Worm (Caenorhabditis elegans): Measurements from ENCODE around the gene rad-51.
A peak's percentile ranks its signal among the peaks of the same experiment; 100 is the strongest.

rad-51 gene

ce11 chrIV:10261061-10261460 lies 23.0 kb downstream of the rad-51 start:
- TF ChIP-seq ceh-9 (tag; optimal IDR thresholded peaks at IDR 0.05), result no peak
- no peak for TF ChIP-seq nhr-11 (tag; optimal IDR thresholded peaks at IDR 0.05)
- no peak for TF ChIP-seq nhr-76 (tag; optimal IDR thresholded peaks at IDR 0.05)
- TF ChIP-seq elt-1 (tag; optimal IDR thresholded peaks at IDR 0.05), result peak; percentile 92
- no peak for TF ChIP-seq pha-4 (tag; optimal IDR thresholded peaks at IDR 0.05)
- no peak for TF ChIP-seq pqm-1 (tag; optimal IDR thresholded peaks at IDR 0.05)
- no peak for TF ChIP-seq zag-1 (tag; optimal IDR thresholded peaks at IDR 0.05)
- no peak for TF ChIP-seq nhr-25 (tag; optimal IDR thresholded peaks at IDR 0.05)
- no peak for TF ChIP-seq nhr-237 (tag; optimal IDR thresholded peaks at IDR 0.05)
- TF ChIP-seq nhr-23 (tag; optimal IDR thresholded peaks at IDR 0.05), result peak; percentile 88
- no peak for TF ChIP-seq egl-5 (tag; optimal IDR thresholded peaks at IDR 0.05)
- TF ChIP-seq aly-2 (tag; optimal IDR thresholded peaks at IDR 0.05), result no peak
- TF ChIP-seq mml-1 (tag; optimal IDR thresholded peaks at IDR 0.05), result no peak
- TF ChIP-seq ceh-82 (tag; optimal IDR thresholded peaks at IDR 0.05), result no peak
- no peak for TF ChIP-seq elt-2 (tag; optimal IDR thresholded peaks at IDR 0.05)
- no peak for TF ChIP-seq nhr-67 (tag; optimal IDR thresholded peaks at IDR 0.05)
- no peak for TF ChIP-seq lsy-12 (tag; optimal IDR thresholded peaks at IDR 0.05)
- TF ChIP-seq nhr-43 (tag; optimal IDR thresholded peaks at IDR 0.05; ENCODE audit: poor library complexity, severe bottlenecking), result peak; percentile 17
- TF ChIP-seq unc-39 (tag; optimal IDR thresholded peaks at IDR 0.05), result no peak
- TF ChIP-seq ceh-16 (tag; optimal IDR thresholded peaks at IDR 0.05), result no peak
- TF ChIP-seq lin-15B (tag; optimal IDR thresholded peaks at IDR 0.05), result no peak
- TF ChIP-seq ztf-4 (tag; optimal IDR thresholded peaks at IDR 0.05), result no peak
- no peak for TF ChIP-seq R02D3.7 (tag; optimal IDR thresholded peaks at IDR 0.05)
- TF ChIP-seq eor-1 (tag; optimal IDR thresholded peaks at IDR 0.05), result no peak
- no peak for TF ChIP-seq mdl-1 (tag; optimal IDR thresholded peaks at IDR 0.05)
- TF ChIP-seq skn-1 (tag; optimal IDR thresholded peaks at IDR 0.05), result no peak
- no peak for TF ChIP-seq daf-12 (tag; optimal IDR thresholded peaks at IDR 0.05)
- TF ChIP-seq elt-3 (tag; optimal IDR thresholded peaks at IDR 0.05), result peak in 2 of 3 experiments; percentile 79 to 95

- no peak for TF ChIP-seq nhr-28 (tag; optimal IDR thresholded peaks at IDR 0.05)
- TF ChIP-seq daf-12 (tag; optimal IDR thresholded peaks at IDR 0.05), result no peak
- TF ChIP-seq egl-27 (tag; optimal IDR thresholded peaks at IDR 0.05), result no peak
- no peak for TF ChIP-seq snpc-4 (tag; optimal IDR thresholded peaks at IDR 0.05)
- no peak for TF ChIP-seq elt-2 (tag; optimal IDR thresholded peaks at IDR 0.05)
- no peak for TF ChIP-seq jun-1 (tag; optimal IDR thresholded peaks at IDR 0.05)
- TF ChIP-seq lsy-12 (tag; optimal IDR thresholded peaks at IDR 0.05), result no peak
- TF ChIP-seq nfya-1 (tag; optimal IDR thresholded peaks at IDR 0.05; ENCODE audit: insufficient read depth), result no peak
- no peak for TF ChIP-seq nhr-11 (tag; optimal IDR thresholded peaks at IDR 0.05)
- no peak for TF ChIP-seq pha-4 (tag; optimal IDR thresholded peaks at IDR 0.05)
- no peak for TF ChIP-seq ztf-11 (tag; optimal IDR thresholded peaks at IDR 0.05)
- no peak for TF ChIP-seq nhr-43 (tag; optimal IDR thresholded peaks at IDR 0.05; ENCODE audit: poor library complexity, severe bottlenecking)
- no peak for TF ChIP-seq skn-1 (tag; optimal IDR thresholded peaks at IDR 0.05)
- TF ChIP-seq unc-62 (GFP tag; optimal IDR thresholded peaks at IDR 0.05), result no peak
- TF ChIP-seq zag-1 (tag; optimal IDR thresholded peaks at IDR 0.05), result no peak
Measured at ce11 chrIV:10259557-10259956, 24.5 kb downstream of the rad-51 start, which contains the start of gene F01G10.9. Gene F01G10.9, minus strand, starts transcription at chrIV:10259657.

ce11 chrIV:10252886-10253639 lies 31.0 kb downstream of the rad-51 start:
- TF ChIP-seq tbx-2 (tag; optimal IDR thresholded peaks at IDR 0.05) (no peak), mdl-1 (tag; optimal IDR thresholded peaks at IDR 0.05) (no peak), ceh-28 (tag; optimal IDR thresholded peaks at IDR 0.05) (no peak), jun-1 (tag; optimal IDR thresholded peaks at IDR 0.05) (peak; percentile 32), R02D3.7 (tag; optimal IDR thresholded peaks at IDR 0.05) (no peak), daf-12 (tag; optimal IDR thresholded peaks at IDR 0.05) (no peak), ceh-9 (tag; optimal IDR thresholded peaks at IDR 0.05) (no peak), mml-1 (tag; optimal IDR thresholded peaks at IDR 0.05) (no peak), hmg-11 (tag; optimal IDR thresholded peaks at IDR 0.05) (no peak), eor-1 (tag; optimal IDR thresholded peaks at IDR 0.05) (peak in 1 of 2 experiments; percentile 30), nhr-43 (tag; optimal IDR thresholded peaks at IDR 0.05; ENCODE audit: poor library complexity, severe bottlenecking) (no peak), nhr-237 (tag; optimal IDR thresholded peaks at IDR 0.05) (no peak), nhr-28 (tag; optimal IDR thresholded peaks at IDR 0.05) (no peak), ztf-11 (tag; optimal IDR thresholded peaks at IDR 0.05) (no peak), skn-1 (tag; optimal IDR thresholded peaks at IDR 0.05) (no peak), nhr-11 (tag; optimal IDR thresholded peaks at IDR 0.05) (no peak), lin-39 (tag; optimal IDR thresholded peaks at IDR 0.05) (no peak), aly-2 (tag; optimal IDR thresholded peaks at IDR 0.05) (no peak), nhr-77 (tag; optimal IDR thresholded peaks at IDR 0.05) (no peak), nhr-76 (tag; optimal IDR thresholded peaks at IDR 0.05) (no peak), nfya-1 (tag; optimal IDR thresholded peaks at IDR 0.05; ENCODE audit: insufficient read depth) (no peak), unc-39 (tag; optimal IDR thresholded peaks at IDR 0.05) (no peak), elt-2 (tag; optimal IDR thresholded peaks at IDR 0.05) (peak; percentile 59), pha-4 (tag; optimal IDR thresholded peaks at IDR 0.05) (no peak), elt-1 (tag; optimal IDR thresholded peaks at IDR 0.05) (peak; percentile 68), ztf-4 (tag; optimal IDR thresholded peaks at IDR 0.05) (no peak), fkh-10 (GFP tag; optimal IDR thresholded peaks at IDR 0.05) (no peak), nhr-12 (tag; optimal IDR thresholded peaks at IDR 0.05) (no peak), lsy-12 (tag; optimal IDR thresholded peaks at IDR 0.05) (no peak), egl-27 (tag; optimal IDR thresholded peaks at IDR 0.05) (no peak), pqm-1 (tag; optimal IDR thresholded peaks at IDR 0.05) (peak; percentile 12), sea-2 (GFP tag; optimal IDR thresholded peaks at IDR 0.05) (no peak), elt-3 (tag; optimal IDR thresholded peaks at IDR 0.05) (no peak), ceh-82 (tag; optimal IDR thresholded peaks at IDR 0.05) (no peak), egl-5 (tag; optimal IDR thresholded peaks at IDR 0.05) (no peak), ama-1 (optimal IDR thresholded peaks at IDR 0.05) (no peak)
